Worm (Caenorhabditis elegans): Measurements from ENCODE around the gene akap-1.

ce11 chrIII:6315515-6315914, 37.7 kb upstream of the akap-1 start:
- TF ChIP-seq med-1 (GFP tag; optimal IDR thresholded peaks at IDR 0.05; ENCODE audit: insufficient read depth) (no peak), ztf-23 (GFP tag; IDR thresholded peaks at IDR 0.05) (no peak), klf-2 (GFP tag; conservative IDR thresholded peaks at IDR 0.05) (no peak)

All from whole organism, midembryonic.